Worm (Caenorhabditis elegans) whole organism, early embryonic: ENCODE measurements around the gene col-140.

Source experiments
- B0310.2 ChIP-seq: sonication (generic microtip); optimal IDR thresholded peaks from 2 replicates; lab custom pipeline; 2016; ENCODE audit warnings: mild to moderate bottlenecking, missing genetic modification characterization, missing compliant biosample characterization
- F13C5.2 ChIP-seq: sonication (generic microtip); optimal IDR thresholded peaks from 2 replicates; lab custom pipeline; 2017; ENCODE audit warnings: mild to moderate bottlenecking, missing genetic modification characterization, inconsistent platforms, missing compliant biosample characterization
- aly-1 ChIP-seq: sonication (generic microtip); optimal IDR thresholded peaks from 2 replicates; lab custom pipeline; 2016; ENCODE audit warnings: missing genetic modification characterization, missing compliant biosample characterization
- ama-1 ChIP-seq: fragments of 150-350 bp; optimal IDR thresholded peaks from 2 replicates; lab custom pipeline; 2014
- ceh-13 ChIP-seq: fragments of 200-800 bp; sonication (Bioruptor generic); optimal IDR thresholded peaks from 2 replicates; lab custom pipeline; 2018; ENCODE audit warnings: mild to moderate bottlenecking, missing genetic modification characterization, missing compliant biosample characterization
- ceh-36 ChIP-seq: sonication (generic microtip); optimal IDR thresholded peaks from 2 replicates; lab custom pipeline; 2016; ENCODE audit warnings: missing genetic modification characterization, inconsistent platforms, missing compliant biosample characterization
- ets-7 ChIP-seq: sonication (generic microtip); optimal IDR thresholded peaks from 2 replicates; lab custom pipeline; 2016; ENCODE audit warnings: missing genotype, missing genetic modification characterization, missing compliant biosample characterization
- flt-1 ChIP-seq: fragments of 200-800 bp; sonication (Bioruptor generic); IDR thresholded peaks from 2 replicates; pipeline ENCODE4 v1.3.6; 2022; ENCODE audit warnings: missing genetic modification characterization, missing compliant biosample characterization
- hmbx-1 ChIP-seq: sonication (generic microtip); optimal IDR thresholded peaks from 2 replicates; lab custom pipeline; 2016; ENCODE audit warnings: mild to moderate bottlenecking, missing genetic modification characterization, missing compliant biosample characterization
- hmg-4 ChIP-seq: fragments of 200-800 bp; sonication (Bioruptor generic); optimal IDR thresholded peaks from 2 replicates; lab custom pipeline; 2018; ENCODE audit warnings: mild to moderate bottlenecking, missing genetic modification characterization, missing compliant biosample characterization
- hnd-1 ChIP-seq: sonication (generic microtip); optimal IDR thresholded peaks from 2 replicates; lab custom pipeline; 2016; ENCODE audit warnings: missing genetic modification characterization, missing compliant biosample characterization
- pes-1 ChIP-seq: fragments of 200-800 bp; sonication (Bioruptor generic); IDR thresholded peaks from 2 replicates; pipeline ENCODE4 v1.3.6; 2022; ENCODE audit warnings: missing genetic modification reagents, missing genetic modification characterization, missing compliant biosample characterization
- scrt-1 ChIP-seq: fragments of 200-800 bp; sonication (Bioruptor generic); IDR thresholded peaks from 2 replicates; pipeline ENCODE4 v1.3.6; 2022; ENCODE audit warnings: missing genetic modification characterization, missing compliant biosample characterization
- sea-1 ChIP-seq: fragments of 200-800 bp; sonication (Bioruptor generic); conservative IDR thresholded peaks from 2 replicates; pipeline ENCODE4 v1.3.6; 2022; ENCODE audit warnings: missing genetic modification characterization, missing compliant biosample characterization
- tbx-11 ChIP-seq: fragments of 200-800 bp; sonication (Bioruptor generic); IDR thresholded peaks from 2 replicates; pipeline ENCODE4 v1.3.6; 2022; ENCODE audit warnings: missing genetic modification characterization, missing compliant biosample characterization
- tbx-37 ChIP-seq: fragments of 200-800 bp; sonication (Bioruptor generic); conservative IDR thresholded peaks from 2 replicates; pipeline ENCODE4 v1.3.6; 2022; ENCODE audit warnings: missing genetic modification reagents, missing genetic modification characterization, missing compliant biosample characterization
- tra-4 ChIP-seq: sonication (generic microtip); optimal IDR thresholded peaks from 2 replicates; lab custom pipeline; 2017; ENCODE audit warnings: missing genetic modification characterization, missing compliant biosample characterization

Gene col-140

DNA sequence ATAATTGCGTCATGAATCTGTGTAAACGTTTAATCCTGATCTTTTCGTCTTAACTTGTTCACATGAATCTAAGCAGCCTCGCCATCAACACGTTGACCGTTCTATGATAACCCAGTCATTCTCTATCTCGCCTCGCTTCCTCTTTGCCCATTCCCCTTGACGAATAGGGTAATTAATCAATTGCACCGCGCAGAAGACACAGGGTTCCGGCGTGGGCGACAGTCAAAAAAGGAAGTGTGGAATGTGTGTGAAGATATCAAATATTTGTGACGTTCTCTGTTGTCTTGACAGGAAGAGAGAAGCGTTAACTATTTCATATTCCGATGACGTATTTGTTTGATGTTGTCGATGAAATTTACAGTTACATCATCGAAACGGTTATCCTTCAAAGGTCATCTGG lies 3.8 kb downstream of the col-140 start:
- TF ChIP-seq ceh-36 (tag; lab: Kevin White, UChicago) (no peak), aly-1 (tag; lab: Kevin White, UChicago) (no peak), hmbx-1 (no peak), pes-1 (no peak)

DNA sequence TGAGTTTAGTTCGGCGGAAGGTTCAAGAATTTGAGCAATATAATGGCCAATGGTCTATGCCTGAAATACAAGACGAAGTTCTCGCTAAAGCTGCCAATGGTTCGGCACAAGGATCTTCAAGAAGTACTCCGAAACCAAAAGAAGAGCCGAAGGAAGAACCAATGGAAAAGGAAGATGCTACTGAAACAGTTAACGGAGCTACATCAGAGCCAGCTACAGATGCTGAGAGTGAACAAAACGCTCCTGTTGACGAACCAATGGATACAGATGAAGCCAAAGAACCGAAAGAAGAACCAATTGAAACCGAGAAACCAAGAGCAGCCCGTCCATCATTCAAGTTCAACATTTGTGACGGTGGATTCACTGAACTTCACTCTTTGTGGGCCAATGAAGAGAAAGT lies 5.4 kb downstream of the col-140 start:
- no peak for TF ChIP-seq pes-1
- TF ChIP-seq ceh-13 (GFP tag; lab: Kevin White, UChicago), result no peak
- no peak for TF ChIP-seq flt-1 (GFP tag; lab: Robert Waterston, UW)
- TF ChIP-seq sea-1, result no peak
- TF ChIP-seq F13C5.2 (tag; lab: Kevin White, UChicago), result no peak
- TF ChIP-seq ceh-36 (tag; lab: Kevin White, UChicago), result no peak
- TF ChIP-seq B0310.2 (tag; lab: Kevin White, UChicago), result no peak
- TF ChIP-seq scrt-1 (GFP tag; lab: Robert Waterston, UW), result no peak
- TF ChIP-seq aly-1 (tag; lab: Kevin White, UChicago), result no peak
- no peak for TF ChIP-seq tbx-11 (GFP tag; lab: Robert Waterston, UW)
- TF ChIP-seq hmbx-1, result no peak
- no peak for TF ChIP-seq tra-4
- no peak for TF ChIP-seq tbx-37
- TF ChIP-seq hnd-1 (tag; lab: Kevin White, UChicago), result no peak
- no peak for TF ChIP-seq ama-1 (lab: Kevin White, UChicago)

DNA sequence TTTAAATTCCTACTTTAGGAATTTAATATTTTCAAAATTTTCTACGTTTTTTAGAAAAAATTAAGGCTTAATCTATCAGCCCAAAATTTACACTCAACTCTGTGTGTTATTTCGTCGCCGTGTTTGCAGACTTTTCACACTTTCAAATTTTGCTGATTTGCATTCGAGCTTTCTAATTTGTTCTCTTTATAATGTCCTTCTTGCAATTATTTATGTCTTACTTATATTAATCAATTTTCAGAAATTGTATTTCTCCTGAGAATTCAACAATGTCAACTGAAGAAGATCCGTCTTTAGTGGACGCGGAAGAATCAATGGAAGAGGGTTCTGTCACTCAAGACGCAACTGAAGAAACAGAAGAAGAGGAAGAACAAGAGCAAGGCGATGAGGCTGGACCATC lies 10.0 kb downstream of the col-140 start, which contains the start of gene let-418:
TSS of gene let-418 (plus strand) at position 242 of the 400 bp plus-strand sequence.
- no peak for TF ChIP-seq hmg-4
- no peak for TF ChIP-seq ceh-36 (tag; lab: Kevin White, UChicago)

DNA sequence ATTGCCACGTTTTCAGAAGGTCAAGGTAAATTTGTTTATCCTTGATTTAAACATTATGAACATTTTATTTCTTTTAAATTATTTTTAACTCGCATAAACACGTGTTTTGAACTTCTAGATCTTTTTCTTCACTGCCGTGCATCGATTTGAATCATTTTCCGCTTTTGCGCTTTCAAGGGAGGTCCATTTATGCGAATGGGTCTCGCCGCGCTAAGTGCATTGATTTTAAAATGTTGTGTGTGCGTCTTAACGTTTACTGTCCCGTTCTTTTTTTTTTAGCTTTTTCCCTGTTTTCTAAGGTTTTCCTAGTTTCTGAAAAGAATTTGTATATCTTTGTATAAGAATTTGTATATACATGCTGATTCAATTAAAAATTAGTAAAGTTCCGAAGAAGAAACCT lies 11.2 kb downstream of the col-140 start:
- TF ChIP-seq hnd-1 (tag; lab: Kevin White, UChicago) (no peak), ceh-36 (tag; lab: Kevin White, UChicago) (no peak), tbx-37 (no peak), pes-1 (no peak), tbx-11 (GFP tag; lab: Robert Waterston, UW) (no peak), F13C5.2 (tag; lab: Kevin White, UChicago) (no peak), tra-4 (no peak), scrt-1 (GFP tag; lab: Robert Waterston, UW) (no peak), flt-1 (GFP tag; lab: Robert Waterston, UW) (no peak), ceh-13 (GFP tag; lab: Kevin White, UChicago) (no peak), hmg-4 (no peak), sea-1 (no peak), ama-1 (lab: Kevin White, UChicago) (no peak), aly-1 (tag; lab: Kevin White, UChicago) (no peak)

DNA sequence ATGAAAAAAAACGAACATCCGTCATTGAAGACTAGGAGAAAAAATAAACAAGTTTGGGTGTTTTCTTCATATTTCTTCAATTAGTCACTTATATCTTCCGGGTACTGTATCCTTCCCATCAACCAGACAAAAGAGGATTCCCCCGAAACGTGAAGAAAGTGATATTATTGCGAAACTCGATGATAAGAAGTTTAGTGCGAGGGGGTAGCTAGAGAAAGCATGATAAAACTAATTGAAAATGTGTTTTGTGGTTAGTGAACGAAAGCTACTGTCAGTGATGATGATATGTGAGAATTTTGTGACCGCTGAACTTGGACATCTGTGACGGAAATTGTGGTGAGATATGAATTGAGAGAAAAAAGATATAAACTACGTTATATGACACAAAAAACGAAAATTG lies 13.7 kb downstream of the col-140 start:
- TF ChIP-seq tbx-11 (GFP tag; lab: Robert Waterston, UW) (no peak), hmg-4 (no peak), scrt-1 (GFP tag; lab: Robert Waterston, UW) (no peak), hmbx-1 (no peak), ceh-13 (GFP tag; lab: Kevin White, UChicago) (no peak), ets-7 (tag; lab: Kevin White, UChicago) (no peak), aly-1 (tag; lab: Kevin White, UChicago) (no peak), F13C5.2 (tag; lab: Kevin White, UChicago) (no peak), tbx-37 (no peak), sea-1 (no peak), flt-1 (GFP tag; lab: Robert Waterston, UW) (no peak)

DNA sequence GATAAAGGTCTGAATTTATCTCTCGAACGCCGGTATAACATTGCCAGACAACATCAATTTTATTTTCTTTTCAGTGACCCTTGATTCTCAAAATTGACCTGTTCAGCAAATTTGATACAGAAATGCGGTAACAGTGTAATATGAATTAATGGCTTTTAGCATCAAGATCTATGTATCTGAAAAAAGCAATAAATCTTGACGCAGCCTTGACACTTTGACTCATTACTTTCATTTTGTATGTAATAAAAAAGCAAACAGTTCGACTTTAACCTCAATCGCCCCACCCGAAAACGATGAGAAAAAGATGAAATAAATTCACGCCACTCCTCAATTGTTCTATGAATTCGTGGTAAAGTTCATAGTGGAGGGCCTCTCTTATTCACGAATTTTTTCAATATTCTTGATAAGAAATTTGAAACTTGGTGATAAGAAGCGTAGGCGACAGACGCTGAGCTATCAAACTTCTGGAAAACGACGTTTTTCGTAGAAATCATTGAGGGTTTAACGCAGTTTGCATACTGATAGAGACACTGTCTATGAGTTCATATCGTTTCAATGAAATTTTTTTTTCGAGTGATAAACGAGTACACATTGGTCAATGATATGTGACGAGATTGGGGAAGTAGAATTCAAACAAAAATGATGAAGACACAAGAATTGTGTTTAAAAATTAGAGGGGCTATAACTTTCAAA lies 15.0 kb downstream of the col-140 start:
- TF ChIP-seq hnd-1 (tag; lab: Kevin White, UChicago), result no peak
- no peak for TF ChIP-seq tra-4
- TF ChIP-seq ets-7 (tag; lab: Kevin White, UChicago), result no peak
- TF ChIP-seq F13C5.2 (tag; lab: Kevin White, UChicago), result no peak
- no peak for TF ChIP-seq ceh-13 (GFP tag; lab: Kevin White, UChicago)
- no peak for TF ChIP-seq ceh-36 (tag; lab: Kevin White, UChicago)
- TF ChIP-seq B0310.2 (tag; lab: Kevin White, UChicago), result no peak

DNA sequence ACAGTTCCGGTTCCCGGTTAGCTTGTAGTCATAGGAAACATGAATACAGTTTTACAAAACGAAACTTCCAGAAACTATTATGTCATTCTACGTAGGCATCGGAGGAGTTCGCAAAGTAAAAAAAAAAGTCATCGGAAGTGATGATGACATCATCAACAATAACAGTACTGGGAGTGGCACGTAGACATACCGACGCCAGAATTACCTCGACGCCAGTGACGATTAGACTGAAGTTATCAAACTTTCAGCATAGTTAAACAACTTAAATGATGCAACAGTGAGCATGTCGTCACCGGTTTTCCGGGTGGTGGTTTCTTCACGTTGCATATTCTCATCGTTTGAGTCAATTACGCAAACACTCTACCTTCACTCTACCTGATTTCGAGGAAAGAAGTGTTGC lies 16.2 kb downstream of the col-140 start:
- TF ChIP-seq tbx-37, result no peak
- TF ChIP-seq hnd-1 (tag; lab: Kevin White, UChicago), result no peak
- no peak for TF ChIP-seq tbx-11 (GFP tag; lab: Robert Waterston, UW)
- no peak for TF ChIP-seq F13C5.2 (tag; lab: Kevin White, UChicago)
- TF ChIP-seq ets-7 (tag; lab: Kevin White, UChicago), result no peak
- TF ChIP-seq ama-1 (lab: Kevin White, UChicago), result no peak
- TF ChIP-seq tra-4, result no peak
- TF ChIP-seq aly-1 (tag; lab: Kevin White, UChicago), result no peak
- no peak for TF ChIP-seq ceh-13 (GFP tag; lab: Kevin White, UChicago)
- TF ChIP-seq B0310.2 (tag; lab: Kevin White, UChicago), result no peak
- TF ChIP-seq hmbx-1, result no peak
- TF ChIP-seq flt-1 (GFP tag; lab: Robert Waterston, UW), result no peak
- no peak for TF ChIP-seq pes-1
- no peak for TF ChIP-seq sea-1
- no peak for TF ChIP-seq hmg-4
- no peak for TF ChIP-seq scrt-1 (GFP tag; lab: Robert Waterston, UW)
- no peak for TF ChIP-seq ceh-36 (tag; lab: Kevin White, UChicago)

DNA sequence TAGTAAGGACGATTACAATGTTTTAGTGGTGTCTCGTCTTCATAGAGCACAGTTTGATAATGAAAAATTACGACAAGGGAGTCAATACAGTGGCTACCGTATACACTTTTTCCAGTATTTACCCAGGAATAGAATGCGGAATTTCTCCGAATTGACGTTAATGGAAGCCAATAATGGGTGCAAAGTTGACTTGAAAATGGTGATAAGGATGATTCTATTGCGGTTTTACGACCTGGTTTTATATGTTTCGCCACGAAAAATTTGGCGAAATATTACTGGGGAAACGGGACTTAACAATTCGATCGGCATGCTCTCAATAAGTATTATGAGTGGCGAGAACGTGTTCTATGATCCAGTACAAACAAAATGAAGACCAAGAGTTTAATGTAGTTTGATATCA lies 16.7 kb downstream of the col-140 start:
- TF ChIP-seq tbx-37 (no peak), sea-1 (no peak), B0310.2 (tag; lab: Kevin White, UChicago) (no peak), ama-1 (lab: Kevin White, UChicago) (no peak), hmg-4 (no peak), flt-1 (GFP tag; lab: Robert Waterston, UW) (no peak)
